Fruit fly (Drosophila melanogaster) whole organism, embryonic: ENCODE measurements around the gene P58IPK.

ENCODE experiments used
- BEAF-32 ChIP-seq: fragments of 200-800 bp; sonication (Bioruptor generic); optimal IDR thresholded peaks from 3 replicates; lab custom pipeline; 2017; ENCODE audit warnings: missing biosample characterization, missing genetic modification characterization, mild to moderate bottlenecking, moderate library complexity, missing genetic modification reagents
- Blimp-1 ChIP-seq: fragments of 200-800 bp; sonication (Bioruptor generic); optimal IDR thresholded peaks from 3 replicates; lab custom pipeline; 2018; ENCODE audit warnings: missing biosample characterization, missing genetic modification characterization, mild to moderate bottlenecking, moderate library complexity, missing genetic modification reagents
- CG11456 ChIP-seq: fragments of 200-800 bp; sonication (Bioruptor generic); IDR thresholded peaks from 3 replicates; pipeline ENCODE4 v1.3.6; 2022; ENCODE audit warnings: missing biosample characterization, missing genetic modification characterization
- CG11504 ChIP-seq: fragments of 200-800 bp; sonication (Bioruptor generic); optimal IDR thresholded peaks from 3 replicates; lab custom pipeline; 2019; ENCODE audit warnings: missing biosample characterization, mild to moderate bottlenecking, missing genetic modification characterization, moderate library complexity
- CG12219 ChIP-seq: fragments of 200-800 bp; sonication (Bioruptor generic); optimal IDR thresholded peaks from 3 replicates; lab custom pipeline; 2018; ENCODE audit warnings: missing biosample characterization, mild to moderate bottlenecking, missing genetic modification characterization
- CG12299 ChIP-seq: fragments of 200-800 bp; sonication (Bioruptor generic); optimal IDR thresholded peaks from 2 replicates; lab custom pipeline; 2018; ENCODE audit warnings: missing biosample characterization, mild to moderate bottlenecking, missing genetic modification characterization
- CG15269 ChIP-seq: fragments of 200-800 bp; sonication (Bioruptor generic); optimal IDR thresholded peaks from 2 replicates; lab custom pipeline; 2018; ENCODE audit warnings: missing biosample characterization, mild to moderate bottlenecking, missing genetic modification characterization, moderate library complexity
- CG1603 ChIP-seq: fragments of 200-800 bp; sonication (Bioruptor generic); optimal IDR thresholded peaks from 2 replicates; lab custom pipeline; 2019; ENCODE audit warnings: missing biosample characterization, mild to moderate bottlenecking, missing genetic modification characterization, moderate library complexity
- CG16779 ChIP-seq: fragments of 200-800 bp; sonication (Bioruptor generic); IDR thresholded peaks from 2 replicates; pipeline ENCODE4 v1.3.6; 2022; ENCODE audit warnings: missing biosample characterization, missing genetic modification characterization
- CG2120 ChIP-seq: fragments of 200-800 bp; sonication (Bioruptor generic); optimal IDR thresholded peaks from 3 replicates; lab custom pipeline; 2016; ENCODE audit warnings: missing biosample characterization, missing genetic modification characterization
- CG5953 ChIP-seq: fragments of 200-800 bp; sonication (Bioruptor generic); IDR thresholded peaks from 2 replicates; pipeline ENCODE4 v1.3.6; 2022; ENCODE audit warnings: missing biosample characterization, missing genetic modification characterization
- CG8944 ChIP-seq: fragments of 200-800 bp; sonication (Bioruptor generic); optimal IDR thresholded peaks from 3 replicates; lab custom pipeline; 2016; ENCODE audit warnings: missing biosample characterization, missing genetic modification characterization
- CG9437 ChIP-seq: fragments of 200-800 bp; sonication (Bioruptor generic); optimal IDR thresholded peaks from 2 replicates; lab custom pipeline; 2018; ENCODE audit warnings: missing biosample characterization, mild to moderate bottlenecking, missing genetic modification characterization
- CG9727 ChIP-seq: fragments of 200-800 bp; sonication (Bioruptor generic); optimal IDR thresholded peaks from 3 replicates; lab custom pipeline; 2017; ENCODE audit warnings: missing biosample characterization, mild to moderate bottlenecking, missing genetic modification characterization
- D ChIP-seq, 2 experiments: fragments of 200-800 bp in 1 of 2; fragments of >200 bp in 1 of 2; sonication (Bioruptor generic) in 1 of 2; optimal IDR thresholded peaks; 2 replicates in 1 of 2; 3 replicates in 1 of 2; lab custom pipeline; 2017; ENCODE audit warnings: mild to moderate bottlenecking in 1 of 2, missing biosample characterization in 1 of 2, missing genetic modification characterization in 1 of 2, missing genetic modification reagents in 1 of 2
- Dip2 ChIP-seq: fragments of 200-800 bp; sonication (Bioruptor generic); IDR thresholded peaks from 2 replicates; pipeline ENCODE4 v1.3.6; 2022; ENCODE audit warnings: missing biosample characterization, missing genetic modification characterization
- E2f1 ChIP-seq: fragments of 200-800 bp; sonication (Bioruptor generic); IDR thresholded peaks from 2 replicates; pipeline ENCODE4 v1.3.6; 2022; ENCODE audit warnings: missing biosample characterization, missing genetic modification characterization
- ERR ChIP-seq: fragments of 200-800 bp; sonication (Bioruptor generic); optimal IDR thresholded peaks from 2 replicates; lab custom pipeline; 2016; ENCODE audit warnings: missing biosample characterization, missing genetic modification characterization
- HLHmδ ChIP-seq: fragments of 200-800 bp; sonication (Bioruptor generic); optimal IDR thresholded peaks from 2 replicates; lab custom pipeline; 2018; ENCODE audit warnings: missing biosample characterization, mild to moderate bottlenecking, missing genetic modification characterization, moderate library complexity
- Hand ChIP-seq: fragments of 200-800 bp; sonication (Bioruptor generic); optimal IDR thresholded peaks from 2 replicates; lab custom pipeline; 2017; ENCODE audit warnings: mild to moderate bottlenecking, missing biosample characterization, missing genetic modification reagents, missing genetic modification characterization
- Hr3 ChIP-seq: fragments of 200-800 bp; sonication (Bioruptor generic); optimal IDR thresholded peaks from 3 replicates; lab custom pipeline; 2016; ENCODE audit warnings: missing biosample characterization, missing genetic modification characterization
- Hr39 ChIP-seq: fragments of >200 bp; optimal IDR thresholded peaks from 2 replicates; lab custom pipeline; 2017
- Hr51 ChIP-seq, 2 experiments: fragments of 200-800 bp; sonication (Bioruptor generic); optimal IDR thresholded peaks; 2 replicates in 1 of 2; 3 replicates in 1 of 2; lab custom pipeline; 2016 to 2018; ENCODE audit warnings: missing biosample characterization in 2 of 2, missing genetic modification characterization in 2 of 2, mild to moderate bottlenecking in 1 of 2, moderate library complexity in 1 of 2
- Meics ChIP-seq: fragments of 200-800 bp; sonication (Bioruptor generic); optimal IDR thresholded peaks from 2 replicates; lab custom pipeline; 2017; ENCODE audit warnings: missing biosample characterization, mild to moderate bottlenecking, missing genetic modification characterization
- Myb ChIP-seq: fragments of 200-800 bp; sonication (Bioruptor generic); optimal IDR thresholded peaks from 2 replicates; lab custom pipeline; 2016; ENCODE audit warnings: missing biosample characterization, missing genetic modification characterization
- NC2α ChIP-seq: fragments of 200-800 bp; sonication (Bioruptor generic); optimal IDR thresholded peaks from 2 replicates; lab custom pipeline; 2016; ENCODE audit warnings: missing biosample characterization, missing genetic modification characterization
- NK7.1 ChIP-seq: fragments of 200-800 bp; sonication (Bioruptor generic); optimal IDR thresholded peaks from 3 replicates; lab custom pipeline; 2016; ENCODE audit warnings: missing biosample characterization, missing genetic modification characterization
- PHDP ChIP-seq: fragments of 200-800 bp; sonication (Bioruptor generic); optimal IDR thresholded peaks from 3 replicates; lab custom pipeline; 2018; ENCODE audit warnings: missing biosample characterization, mild to moderate bottlenecking, missing genetic modification characterization, moderate library complexity
- Sry-β ChIP-seq: fragments of 200-800 bp; sonication (Bioruptor generic); optimal IDR thresholded peaks from 2 replicates; lab custom pipeline; 2018; ENCODE audit warnings: missing biosample characterization, mild to moderate bottlenecking, missing genetic modification characterization, moderate library complexity
- Vsx1 ChIP-seq: fragments of 200-800 bp; sonication (Bioruptor generic); optimal IDR thresholded peaks from 2 replicates; lab custom pipeline; 2017; ENCODE audit warnings: missing biosample characterization, mild to moderate bottlenecking, missing genetic modification characterization, missing genetic modification reagents
- da ChIP-seq: fragments of 200-800 bp; sonication (Bioruptor generic); optimal IDR thresholded peaks from 2 replicates; lab custom pipeline; 2016; ENCODE audit warnings: missing biosample characterization, missing genetic modification characterization
- dmrt11E ChIP-seq: fragments of 200-800 bp; sonication (Bioruptor generic); optimal IDR thresholded peaks from 3 replicates; lab custom pipeline; 2018; ENCODE audit warnings: missing biosample characterization, mild to moderate bottlenecking, missing genetic modification characterization, moderate library complexity
- fru ChIP-seq: fragments of >200 bp; optimal IDR thresholded peaks from 2 replicates; lab custom pipeline; 2017
- gro ChIP-seq: fragments of 200-800 bp; sonication (Bioruptor generic); optimal IDR thresholded peaks from 2 replicates; lab custom pipeline; 2016; ENCODE audit warnings: missing biosample characterization, missing genetic modification characterization
- gsb-n ChIP-seq: fragments of 200-800 bp; sonication (Bioruptor generic); optimal IDR thresholded peaks from 3 replicates; lab custom pipeline; 2018; ENCODE audit warnings: missing biosample characterization, mild to moderate bottlenecking, missing genetic modification characterization
- lbe ChIP-seq: fragments of 200-800 bp; sonication (Bioruptor generic); optimal IDR thresholded peaks from 2 replicates; lab custom pipeline; 2016; ENCODE audit warnings: missing biosample characterization, mild to moderate bottlenecking, missing genetic modification characterization
- mam ChIP-seq: fragments of 200-800 bp; sonication (Bioruptor generic); optimal IDR thresholded peaks from 3 replicates; lab custom pipeline; 2016; ENCODE audit warnings: missing biosample characterization, missing genetic modification characterization
- nerfin-1 ChIP-seq: fragments of 200-800 bp; sonication (Bioruptor generic); optimal IDR thresholded peaks from 3 replicates; lab custom pipeline; 2019; ENCODE audit warnings: missing biosample characterization, mild to moderate bottlenecking, missing genetic modification characterization, moderate library complexity
- nmo ChIP-seq: fragments of 200-800 bp; sonication (Bioruptor generic); optimal IDR thresholded peaks from 2 replicates; lab custom pipeline; 2018; ENCODE audit warnings: missing biosample characterization, mild to moderate bottlenecking, missing genetic modification characterization, moderate library complexity
- pho ChIP-seq: fragments of 200-800 bp; sonication (Bioruptor generic); optimal IDR thresholded peaks from 2 replicates; lab custom pipeline; 2016; ENCODE audit warnings: missing biosample characterization, missing genetic modification characterization
- pita ChIP-seq: fragments of 200-800 bp; sonication (Bioruptor generic); optimal IDR thresholded peaks from 2 replicates; lab custom pipeline; 2017; ENCODE audit warnings: missing biosample characterization, mild to moderate bottlenecking, missing genetic modification characterization
- sd ChIP-seq: fragments of 200-800 bp; sonication (Bioruptor generic); optimal IDR thresholded peaks from 3 replicates; lab custom pipeline; 2018; ENCODE audit warnings: missing biosample characterization, mild to moderate bottlenecking, missing genetic modification characterization, moderate library complexity
- sens ChIP-seq: fragments of 200-800 bp; sonication (Bioruptor generic); peaks from one replicate; lab custom pipeline; 2016; ENCODE audit warnings: missing biosample characterization, missing genetic modification characterization
- slp2 ChIP-seq: fragments of 200-800 bp; sonication (Bioruptor generic); optimal IDR thresholded peaks from 2 replicates; lab custom pipeline; 2016; ENCODE audit warnings: missing biosample characterization, missing genetic modification characterization
- sqz ChIP-seq: fragments of 200-800 bp; sonication (Bioruptor generic); optimal IDR thresholded peaks from 3 replicates; lab custom pipeline; 2018; ENCODE audit warnings: missing biosample characterization, mild to moderate bottlenecking, missing genetic modification characterization
- trh ChIP-seq: fragments of 200-800 bp; sonication (Bioruptor generic); optimal IDR thresholded peaks from 2 replicates; lab custom pipeline; 2016; ENCODE audit warnings: missing biosample characterization, missing genetic modification characterization
- vfl ChIP-seq: fragments of 200-800 bp; sonication (Bioruptor generic); optimal IDR thresholded peaks from 2 replicates; lab custom pipeline; 2016; ENCODE audit warnings: missing biosample characterization, missing genetic modification characterization
- zen ChIP-seq: fragments of 200-800 bp; sonication (Bioruptor generic); optimal IDR thresholded peaks from 3 replicates; lab custom pipeline; 2018; ENCODE audit warnings: missing biosample characterization, mild to moderate bottlenecking, missing genetic modification characterization, moderate library complexity
- zfh2 ChIP-seq: fragments of 200-800 bp; sonication (Bioruptor generic); optimal IDR thresholded peaks from 2 replicates; lab custom pipeline; 2016; ENCODE audit warnings: missing biosample characterization, missing genetic modification characterization

The P58IPK gene

dm6 chr3R:9590952-9591532, 4.3 kb downstream of the P58IPK start, which contains the start of the genes bocks and CG8312 (continued):
- TF ChIP-seq mam (GFP tag; lab: Kevin White, UChicago) = peak; percentile 65
- peak; percentile 78 for TF ChIP-seq zfh2 (GFP tag; lab: Kevin White, UChicago)
- peak; percentile 28 for TF ChIP-seq CG9727 (GFP tag; lab: Kevin White, UChicago)
- peak; percentile 46 for TF ChIP-seq da (GFP tag; lab: Kevin White, UChicago)
- TF ChIP-seq CG12219 (GFP tag; lab: Kevin White, UChicago) = no peak
- TF ChIP-seq PHDP (tag; lab: Kevin White, UChicago) = peak; percentile 14
- TF ChIP-seq lbe = peak; percentile 33
- peak; percentile 72 for TF ChIP-seq Myb (GFP tag; lab: Kevin White, UChicago)
- TF ChIP-seq Sry-β = peak; percentile 30
- TF ChIP-seq CG8944 (GFP tag; lab: Kevin White, UChicago) = peak; percentile 5
- TF ChIP-seq Hr39 (lab: Kevin White, UChicago) = no peak
- TF ChIP-seq BEAF-32 (GFP tag; lab: Kevin White, UChicago) = peak; percentile 96
- peak; percentile 65 for TF ChIP-seq pho (GFP tag; lab: Kevin White, UChicago)
- peak; percentile 80 for TF ChIP-seq ERR
- TF ChIP-seq HLHmδ (GFP tag; lab: Kevin White, UChicago) = peak; percentile 27
- no peak for TF ChIP-seq slp2 (GFP tag; lab: Kevin White, UChicago)
- no peak for TF ChIP-seq CG5953 (GFP tag; lab: Robert Waterston, UW)
- peak; percentile 50 for TF ChIP-seq nerfin-1 (tag; lab: Kevin White, UChicago)
- TF ChIP-seq NK7.1 (GFP tag; lab: Kevin White, UChicago) = no peak
- TF ChIP-seq Blimp-1 (GFP tag; lab: Kevin White, UChicago) = peak; percentile 22
- no peak for TF ChIP-seq Hand (GFP tag; lab: Kevin White, UChicago)
- TF ChIP-seq CG2120 = peak; percentile 78
- no peak for TF ChIP-seq NC2α (GFP tag; lab: Kevin White, UChicago)
- TF ChIP-seq CG11456 (GFP tag; lab: Robert Waterston, UW) = no peak
- TF ChIP-seq CG15269 (tag; lab: Kevin White, UChicago) = peak; percentile 1
- TF ChIP-seq CG1603 (tag; lab: Kevin White, UChicago) = peak; percentile 84
- TF ChIP-seq sd (tag; lab: Kevin White, UChicago) = peak; percentile 57
- TF ChIP-seq CG12299 (tag; lab: Kevin White, UChicago) = peak; percentile 21
- peak; percentile 79 for TF ChIP-seq nmo (GFP tag; lab: Kevin White, UChicago)
- TF ChIP-seq Meics = peak; percentile 6
- no peak for TF ChIP-seq pita (GFP tag; lab: Kevin White, UChicago)
- no peak for TF ChIP-seq vfl (GFP tag; lab: Kevin White, UChicago)

dm6 chr3R:9591769-9592388, 5.1 kb downstream of the P58IPK start:
- no peak for TF ChIP-seq CG16779 (GFP tag; lab: Robert Waterston, UW)
- peak; percentile 71 for TF ChIP-seq sd (tag; lab: Kevin White, UChicago)
- no peak for TF ChIP-seq fru (lab: Kevin White, UChicago)
- no peak for TF ChIP-seq trh (GFP tag; lab: Kevin White, UChicago)
- TF ChIP-seq D (optimal IDR thresholded peaks at IDR 0.05; lab: Kevin White, UChicago) = no peak
- TF ChIP-seq D (GFP tag; optimal IDR thresholded peaks at IDR 0.05; lab: Kevin White, UChicago) = peak; percentile 1
- TF ChIP-seq zen = peak; percentile 3
- no peak for TF ChIP-seq CG9437 (GFP tag; lab: Kevin White, UChicago)
- no peak for TF ChIP-seq gro (GFP tag; lab: Kevin White, UChicago)
- no peak for TF ChIP-seq Dip2
- no peak for TF ChIP-seq PHDP (tag; lab: Kevin White, UChicago)
- no peak for TF ChIP-seq Hr51 (GFP tag; optimal IDR thresholded peaks at IDR 0.05; lab: Kevin White, UChicago)
- peak; percentile 14 for TF ChIP-seq dmrt11E
- no peak for TF ChIP-seq E2f1 (GFP tag; lab: Robert Waterston, UW)
- peak; percentile 56 for TF ChIP-seq sqz (GFP tag; lab: Kevin White, UChicago)
- no peak for TF ChIP-seq Hr3 (GFP tag; lab: Kevin White, UChicago)
- peak; percentile 4 for TF ChIP-seq CG11504 (tag; lab: Kevin White, UChicago)
- peak; percentile 2 for TF ChIP-seq gsb-n (tag; lab: Kevin White, UChicago)
- TF ChIP-seq Vsx1 = peak; percentile 61
- peak; percentile 75 for TF ChIP-seq sens (GFP tag; lab: Kevin White, UChicago)
